Fruit fly (Drosophila melanogaster) whole organism, embryonic: ENCODE measurements around the gene CG9444.

Source experiments
- CG10321 ChIP-seq: fragments of 200-800 bp; sonication (Bioruptor generic); IDR thresholded peaks from 2 replicates; pipeline ENCODE4 v1.3.6; 2022; ENCODE audit warnings: missing biosample characterization, missing genetic modification characterization
- CG11504 ChIP-seq: fragments of 200-800 bp; sonication (Bioruptor generic); optimal IDR thresholded peaks from 3 replicates; lab custom pipeline; 2019; ENCODE audit warnings: missing biosample characterization, mild to moderate bottlenecking, missing genetic modification characterization, moderate library complexity
- CG11723 ChIP-seq: fragments of 200-800 bp; sonication (Bioruptor generic); optimal IDR thresholded peaks from 2 replicates; lab custom pipeline; 2017; ENCODE audit warnings: missing biosample characterization, mild to moderate bottlenecking, missing genetic modification characterization
- CG14014 ChIP-seq: fragments of 200-800 bp; sonication (Bioruptor generic); IDR thresholded peaks from 2 replicates; pipeline ENCODE4 v1.3.6; 2022; ENCODE audit warnings: missing biosample characterization, missing genetic modification characterization
- CG14050 ChIP-seq: fragments of 200-800 bp; sonication (Bioruptor generic); IDR thresholded peaks from 3 replicates; pipeline ENCODE4 v1.3.6; 2022; ENCODE audit warnings: missing biosample characterization, missing genetic modification characterization
- CG18619 ChIP-seq: fragments of 200-800 bp; sonication (Bioruptor generic); optimal IDR thresholded peaks from 3 replicates; lab custom pipeline; 2017; ENCODE audit warnings: missing biosample characterization, mild to moderate bottlenecking, missing genetic modification characterization
- CG2199 ChIP-seq: fragments of 200-800 bp; sonication (Bioruptor generic); IDR thresholded peaks from 3 replicates; pipeline ENCODE4 v1.3.6; 2022; ENCODE audit warnings: missing biosample characterization, missing genetic modification characterization
- CG2712 ChIP-seq: fragments of 200-800 bp; optimal IDR thresholded peaks from 3 replicates; lab custom pipeline; 2019; ENCODE audit warnings: missing biosample characterization, mild to moderate bottlenecking, missing genetic modification characterization, moderate library complexity
- CG31224 ChIP-seq: fragments of 200-800 bp; sonication (Bioruptor generic); IDR thresholded peaks from 2 replicates; pipeline ENCODE4 v1.3.6; 2022; ENCODE audit warnings: missing biosample characterization, missing genetic modification characterization
- CG32767 ChIP-seq: fragments of 200-800 bp; sonication (Bioruptor generic); IDR thresholded peaks from 2 replicates; pipeline ENCODE4 v1.3.6; 2022; ENCODE audit warnings: missing biosample characterization, missing genetic modification characterization
- CG33557 ChIP-seq: fragments of 200-800 bp; sonication (Bioruptor generic); optimal IDR thresholded peaks from 2 replicates; lab custom pipeline; 2019; ENCODE audit warnings: missing biosample characterization, mild to moderate bottlenecking, missing genetic modification characterization, moderate library complexity
- CG3726 ChIP-seq: fragments of 200-800 bp; sonication (Bioruptor generic); IDR thresholded peaks from 3 replicates; pipeline ENCODE4, ENCODE4 v1.3.6; 2022; ENCODE audit warnings: missing biosample characterization, missing genetic modification characterization
- CG4282 ChIP-seq: fragments of 200-800 bp; sonication (Bioruptor generic); optimal IDR thresholded peaks from 2 replicates; lab custom pipeline; 2016; ENCODE audit warnings: missing biosample characterization, missing genetic modification characterization
- CG4328 ChIP-seq: fragments of 200-800 bp; sonication (Bioruptor generic); optimal IDR thresholded peaks from 3 replicates; lab custom pipeline; 2017; ENCODE audit warnings: missing biosample characterization, missing genetic modification reagents, missing genetic modification characterization
- CG5953 ChIP-seq: fragments of 200-800 bp; sonication (Bioruptor generic); IDR thresholded peaks from 2 replicates; pipeline ENCODE4 v1.3.6; 2022; ENCODE audit warnings: missing biosample characterization, missing genetic modification characterization
- CG6683 ChIP-seq: fragments of 200-800 bp; sonication (Bioruptor generic); optimal IDR thresholded peaks from 2 replicates; lab custom pipeline; 2017; ENCODE audit warnings: missing biosample characterization, mild to moderate bottlenecking, missing genetic modification characterization, missing genetic modification reagents
- CG9215 ChIP-seq: fragments of 200-800 bp; sonication (Bioruptor generic); IDR thresholded peaks from 2 replicates; pipeline ENCODE4 v1.3.6; 2022; ENCODE audit warnings: missing biosample characterization, missing genetic modification characterization
- CG9609 ChIP-seq: fragments of 200-800 bp; sonication (Bioruptor generic); optimal IDR thresholded peaks from 3 replicates; lab custom pipeline; 2016; ENCODE audit warnings: missing biosample characterization, missing genetic modification characterization
- CG9932 ChIP-seq: fragments of 200-800 bp; sonication (Bioruptor generic); IDR thresholded peaks from 2 replicates; pipeline ENCODE4 v1.3.6; 2022; ENCODE audit warnings: missing biosample characterization, missing genetic modification characterization
- CoRest ChIP-seq: fragments of 200-800 bp; sonication (Bioruptor generic); optimal IDR thresholded peaks from 3 replicates; lab custom pipeline; 2018; ENCODE audit warnings: missing biosample characterization, mild to moderate bottlenecking, missing genetic modification characterization, moderate library complexity
- Dip2 ChIP-seq: fragments of 200-800 bp; sonication (Bioruptor generic); IDR thresholded peaks from 2 replicates; pipeline ENCODE4 v1.3.6; 2022; ENCODE audit warnings: missing biosample characterization, missing genetic modification characterization
- E2f2 ChIP-seq: fragments of 200-800 bp; sonication (Bioruptor generic); IDR thresholded peaks from 2 replicates; pipeline ENCODE4 v1.3.6; 2022; ENCODE audit warnings: missing biosample characterization, missing genetic modification characterization
- Neu2 ChIP-seq: fragments of 200-800 bp; sonication (Bioruptor generic); optimal IDR thresholded peaks from 3 replicates; lab custom pipeline; 2016; ENCODE audit warnings: missing biosample characterization, missing genetic modification characterization, borderline replicate concordance
- Oli ChIP-seq: fragments of 200-800 bp; sonication (Bioruptor generic); optimal IDR thresholded peaks from 2 replicates; lab custom pipeline; 2018; ENCODE audit warnings: missing biosample characterization, mild to moderate bottlenecking, missing genetic modification characterization, moderate library complexity
- Scr ChIP-seq: fragments of 200-800 bp; sonication (Bioruptor generic); IDR thresholded peaks from 2 replicates; pipeline ENCODE4 v1.3.6; 2022; ENCODE audit warnings: missing biosample characterization, missing genetic modification characterization; ENCODE audit not compliant: partially characterized antibody
- Six4 ChIP-seq: fragments of 200-800 bp; sonication (Bioruptor generic); optimal IDR thresholded peaks from 2 replicates; lab custom pipeline; 2016; ENCODE audit warnings: missing biosample characterization, missing genetic modification characterization
- Trl ChIP-seq, 3 experiments: fragments of >200 bp in 2 of 3; fragments of 200-800 bp in 1 of 3; sonication (Bioruptor generic) in 1 of 3; optimal IDR thresholded peaks; 2 replicates in 1 of 3; 3 replicates in 2 of 3; lab custom pipeline; 2016 to 2017; ENCODE audit warnings: missing biosample characterization in 1 of 3, missing genetic modification characterization in 1 of 3
- Xrp1 ChIP-seq: fragments of 200-800 bp; sonication (Bioruptor generic); IDR thresholded peaks from 2 replicates; pipeline ENCODE4 v1.3.6; 2022; ENCODE audit warnings: missing biosample characterization, missing genetic modification characterization
- ase ChIP-seq: fragments of 200-800 bp; sonication (Bioruptor generic); IDR thresholded peaks from 3 replicates; pipeline ENCODE4 v1.3.6; 2022; ENCODE audit warnings: missing biosample characterization, missing genetic modification characterization
- bigmax ChIP-seq: fragments of 200-800 bp; sonication (Bioruptor generic); optimal IDR thresholded peaks from 2 replicates; lab custom pipeline; 2018; ENCODE audit warnings: missing biosample characterization, mild to moderate bottlenecking, missing genetic modification characterization
- bsh ChIP-seq, 2 experiments: fragments of 200-800 bp; sonication (Bioruptor generic); optimal IDR thresholded peaks; 2 replicates each; lab custom pipeline; 2017 to 2018; ENCODE audit warnings: mild to moderate bottlenecking in 2 of 2, missing biosample characterization in 2 of 2, missing genetic modification characterization in 2 of 2, moderate library complexity in 1 of 2
- dimm ChIP-seq: fragments of 200-800 bp; sonication (Bioruptor generic); IDR thresholded peaks from 2 replicates; pipeline ENCODE4 v1.3.6; 2022; ENCODE audit warnings: missing biosample characterization, missing genetic modification characterization
- disco-r ChIP-seq: fragments of 200-800 bp; sonication (Bioruptor generic); optimal IDR thresholded peaks from 2 replicates; lab custom pipeline; 2016; ENCODE audit warnings: missing biosample characterization, missing genetic modification characterization
- dysf ChIP-seq: fragments of 200-800 bp; sonication (Bioruptor generic); IDR thresholded peaks from 3 replicates; pipeline ENCODE4 v1.3.6; 2022; ENCODE audit warnings: missing biosample characterization, missing genetic modification characterization
- esg ChIP-seq: fragments of 200-800 bp; sonication (Bioruptor generic); conservative IDR thresholded peaks from 2 replicates; pipeline ENCODE4 v1.3.6; 2022; ENCODE audit warnings: missing biosample characterization, missing genetic modification characterization
- eve ChIP-seq, 2 experiments: fragments of >200 bp; optimal IDR thresholded peaks; 2 replicates each; lab custom pipeline; 2017; ENCODE audit warnings: missing biosample characterization in 2 of 2, missing genetic modification characterization in 2 of 2
- fd3F ChIP-seq: fragments of 200-800 bp; sonication (Bioruptor generic); optimal IDR thresholded peaks from 2 replicates; lab custom pipeline; 2018; ENCODE audit warnings: missing biosample characterization, mild to moderate bottlenecking, missing genetic modification characterization, moderate library complexity
- gce ChIP-seq: fragments of 200-800 bp; sonication (Bioruptor generic); IDR thresholded peaks from 3 replicates; pipeline ENCODE4 v1.3.6; 2022; ENCODE audit warnings: missing biosample characterization, missing genetic modification characterization
- lbe ChIP-seq: fragments of 200-800 bp; sonication (Bioruptor generic); optimal IDR thresholded peaks from 2 replicates; lab custom pipeline; 2016; ENCODE audit warnings: missing biosample characterization, mild to moderate bottlenecking, missing genetic modification characterization
- lola ChIP-seq, 3 experiments: fragments of >200 bp in 2 of 3; fragments of 200-800 bp in 1 of 3; sonication (Bioruptor generic) in 1 of 3; optimal IDR thresholded peaks; 2 replicates each; lab custom pipeline; 2017 to 2019; ENCODE audit warnings: missing biosample characterization in 3 of 3, missing genetic modification characterization in 3 of 3, mild to moderate bottlenecking in 1 of 3, moderate library complexity in 1 of 3
- oc ChIP-seq: fragments of 200-800 bp; sonication (Bioruptor generic); optimal IDR thresholded peaks from 2 replicates; lab custom pipeline; 2018; ENCODE audit warnings: missing biosample characterization, mild to moderate bottlenecking, missing genetic modification characterization, moderate library complexity
- pan ChIP-seq, 4 experiments: fragments of >200 bp in 3 of 4; fragments of 200-800 bp in 1 of 4; sonication (Bioruptor generic) in 1 of 4; optimal IDR thresholded peaks in 3 of 4; IDR thresholded peaks in 1 of 4; 2 replicates each; pipeline versions ENCODE4 v1.3.6 to Lab custom; 2017 to 2022; ENCODE audit warnings: missing biosample characterization in 2 of 4, missing genetic modification characterization in 2 of 4, mixed read lengths in 1 of 4
- pnt ChIP-seq: fragments of 200-800 bp; sonication (Bioruptor generic); optimal IDR thresholded peaks from 3 replicates; lab custom pipeline; 2016; ENCODE audit warnings: missing biosample characterization, missing genetic modification characterization
- row ChIP-seq: fragments of 200-800 bp; sonication (Bioruptor generic); IDR thresholded peaks from 3 replicates; pipeline ENCODE4 v1.3.6; 2022; ENCODE audit warnings: missing biosample characterization, missing genetic modification characterization
- sens-2 ChIP-seq: fragments of 200-800 bp; sonication (Bioruptor generic); IDR thresholded peaks from 2 replicates; pipeline ENCODE4 v1.3.6; 2022; ENCODE audit warnings: missing biosample characterization, missing genetic modification characterization
- sim ChIP-seq: fragments of 200-800 bp; sonication (Bioruptor generic); IDR thresholded peaks from 2 replicates; pipeline ENCODE4 v1.3.6; 2022; ENCODE audit warnings: missing biosample characterization, missing genetic modification characterization
- slp2 ChIP-seq: fragments of 200-800 bp; sonication (Bioruptor generic); optimal IDR thresholded peaks from 2 replicates; lab custom pipeline; 2016; ENCODE audit warnings: missing biosample characterization, missing genetic modification characterization
- ttk ChIP-seq: fragments of 200-800 bp; sonication (Bioruptor generic); IDR thresholded peaks from 2 replicates; pipeline ENCODE4 v2.1.2; 2022; ENCODE audit warnings: missing biosample characterization, missing genetic modification characterization
- twi ChIP-seq: fragments of 200-800 bp; optimal IDR thresholded peaks from 2 replicates; lab custom pipeline; 2019; ENCODE audit warnings: missing biosample characterization, mild to moderate bottlenecking, missing genetic modification characterization, moderate library complexity
- wdn ChIP-seq: fragments of 200-800 bp; sonication (Bioruptor generic); IDR thresholded peaks from 2 replicates; pipeline ENCODE4 v1.3.6; 2022; ENCODE audit warnings: missing biosample characterization, missing genetic modification characterization
- zfh2 ChIP-seq: fragments of 200-800 bp; sonication (Bioruptor generic); optimal IDR thresholded peaks from 2 replicates; lab custom pipeline; 2016; ENCODE audit warnings: missing biosample characterization, missing genetic modification characterization

Gene CG9444

DNA sequence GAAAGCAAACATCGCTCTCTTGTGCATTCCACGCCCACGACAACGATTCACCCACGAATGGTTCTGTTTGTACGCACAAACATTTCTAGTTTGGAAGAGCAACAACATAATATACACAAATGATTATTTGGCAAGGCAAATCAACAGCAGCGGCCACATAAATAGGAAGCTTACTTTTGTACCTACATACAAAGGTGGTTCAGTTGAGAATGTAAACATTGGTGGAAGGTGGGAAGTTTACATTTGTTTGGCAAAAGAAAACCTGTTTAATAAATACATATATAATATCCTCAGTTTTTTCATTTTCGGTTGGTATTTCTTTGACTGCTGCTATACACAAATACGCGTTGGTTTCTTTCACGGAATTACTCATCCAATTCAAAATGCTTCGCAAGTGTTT is 18.5 kb upstream of the CG9444 start (continued):
- peak; percentile 87 for TF ChIP-seq Six4 (GFP tag; lab: Kevin White, UChicago)
- no peak for TF ChIP-seq dysf (GFP tag; lab: Robert Waterston, UW)
- no peak for TF ChIP-seq wdn
- TF ChIP-seq CG11723 (GFP tag; lab: Kevin White, UChicago) = peak; percentile 84
- TF ChIP-seq CG6683 (GFP tag; lab: Kevin White, UChicago) = peak; percentile 74
- TF ChIP-seq dimm (GFP tag; lab: Robert Waterston, UW) = no peak
- peak; percentile 93 for TF ChIP-seq Oli (tag; lab: Kevin White, UChicago)
- peak in 1 of 2 experiments; percentile 90 for TF ChIP-seq bsh (GFP tag; optimal IDR thresholded peaks at IDR 0.05; lab: Kevin White, UChicago)
- no peak for TF ChIP-seq CG32767 (GFP tag; lab: Robert Waterston, UW)
- no peak for TF ChIP-seq Neu2 (GFP tag; lab: Kevin White, UChicago)
- TF ChIP-seq sens-2 (GFP tag; lab: Robert Waterston, UW) = no peak
- peak; percentile 61 for TF ChIP-seq twi (tag; lab: Kevin White, UChicago)
- TF ChIP-seq CG31224 (GFP tag; lab: Robert Waterston, UW) = no peak
- no peak for TF ChIP-seq row (GFP tag; lab: Robert Waterston, UW)
- peak; percentile 91 for TF ChIP-seq CG2712 (tag; lab: Kevin White, UChicago)
- TF ChIP-seq zfh2 = peak; percentile 77
- no peak for TF ChIP-seq pan (optimal IDR thresholded peaks at IDR 0.05; lab: Kevin White, UChicago)
- no peak for TF ChIP-seq pan (GFP tag; optimal IDR thresholded peaks at IDR 0.05 in 1 of 2, IDR thresholded peaks at IDR 0.05 in 1 of 2)
- TF ChIP-seq esg (GFP tag; lab: Robert Waterston, UW) = no peak
- TF ChIP-seq lbe (GFP tag; lab: Kevin White, UChicago) = peak; percentile 58
- TF ChIP-seq CG14014 (GFP tag; lab: Robert Waterston, UW) = no peak
- no peak for TF ChIP-seq Xrp1 (GFP tag; lab: Robert Waterston, UW)
- TF ChIP-seq CG5953 (GFP tag; lab: Robert Waterston, UW) = no peak
- TF ChIP-seq bigmax (GFP tag; lab: Kevin White, UChicago) = peak; percentile 57
- peak; percentile 93 for TF ChIP-seq CG11504 (tag; lab: Kevin White, UChicago)
- TF ChIP-seq CG33557 = peak; percentile 42
- no peak for TF ChIP-seq CG9932 (GFP tag; lab: Robert Waterston, UW)
- no peak for TF ChIP-seq ase (GFP tag; lab: Robert Waterston, UW)
- no peak for TF ChIP-seq sim (GFP tag; lab: Robert Waterston, UW)
- TF ChIP-seq CG9609 (GFP tag; lab: Kevin White, UChicago) = peak; percentile 61
- TF ChIP-seq slp2 = peak; percentile 69
- peak; percentile 88 for TF ChIP-seq fd3F (GFP tag; lab: Kevin White, UChicago)
- peak; percentile 55 for TF ChIP-seq CG4328 (GFP tag; lab: Kevin White, UChicago)
- TF ChIP-seq CG18619 (GFP tag; lab: Kevin White, UChicago) = peak; percentile 89
- TF ChIP-seq lola (GFP tag; optimal IDR thresholded peaks at IDR 0.05; lab: Kevin White, UChicago) = peak in 1 of 3 experiments; percentile 77
- TF ChIP-seq oc (tag; lab: Kevin White, UChicago) = peak; percentile 89
- TF ChIP-seq eve (GFP tag; optimal IDR thresholded peaks at IDR 0.05; lab: Kevin White, UChicago) = no peak
- TF ChIP-seq CG9215 = no peak
- TF ChIP-seq CoRest (tag; lab: Kevin White, UChicago) = peak; percentile 90
- TF ChIP-seq E2f2 (GFP tag; lab: Robert Waterston, UW) = no peak
- no peak for TF ChIP-seq CG10321
- peak; percentile 49 for TF ChIP-seq CG4282
- TF ChIP-seq pnt = peak; percentile 73
- TF ChIP-seq disco-r = peak; percentile 65
- TF ChIP-seq CG14050 (GFP tag; lab: Robert Waterston, UW) = no peak
- no peak for TF ChIP-seq Trl (optimal IDR thresholded peaks at IDR 0.05; lab: Kevin White, UChicago)
- TF ChIP-seq Trl (GFP tag; optimal IDR thresholded peaks at IDR 0.05; lab: Kevin White, UChicago) = peak; percentile 81
- TF ChIP-seq ttk (GFP tag; lab: Robert Waterston, UW) = no peak
- TF ChIP-seq Dip2 (GFP tag; lab: Robert Waterston, UW) = no peak
- no peak for TF ChIP-seq gce (GFP tag; lab: Robert Waterston, UW)
- no peak for TF ChIP-seq CG3726 (GFP tag; lab: Robert Waterston, UW)
- no peak for TF ChIP-seq Scr
- TF ChIP-seq CG2199 (GFP tag; lab: Robert Waterston, UW) = no peak
